Worm (Caenorhabditis elegans) whole organism, L1 larva: ENCODE measurements around the gene C04A2.15.

Experiments
- efl-1 ChIP-seq, 4 experiments: fragments of 150-350 bp; optimal IDR thresholded peaks in 3 of 4; peaks in 1 of 4; 1 replicate in 1 of 4; 2 replicates in 3 of 4; lab custom pipeline; 2014; ENCODE audit warnings: missing biosample characterization in 2 of 4, missing genetic modification characterization in 2 of 4, missing genetic modification reagents in 2 of 4
- lin-35 ChIP-seq, 2 experiments: fragments of 150-350 bp; optimal IDR thresholded peaks; 2 replicates each; lab custom pipeline; 2014; ENCODE audit warnings: missing biosample characterization in 2 of 2, missing genetic modification characterization in 2 of 2, missing genetic modification reagents in 2 of 2

Gene C04A2.15

ce11 chrII:6901795-6902194 lies 49.8 kb downstream of the C04A2.15 start, which contains the start of gene psmd-9:
Gene psmd-9, plus strand, starts transcription at chrII:6902095.
- TF ChIP-seq efl-1 (optimal IDR thresholded peaks at IDR 0.05; lab: Kevin White, UChicago), result no peak
- peak in 1 of 2 experiments; percentile 22 for TF ChIP-seq efl-1 (GFP tag; optimal IDR thresholded peaks at IDR 0.05 in 1 of 2; lab: Kevin White, UChicago)
- TF ChIP-seq lin-35 (GFP tag; optimal IDR thresholded peaks at IDR 0.05; lab: Kevin White, UChicago), result no peak
- TF ChIP-seq, all 84 proteins: peak for 1
